Fruit fly (Drosophila melanogaster): Measurements from ENCODE around the gene Usp47.

Usp47 gene

DNA sequence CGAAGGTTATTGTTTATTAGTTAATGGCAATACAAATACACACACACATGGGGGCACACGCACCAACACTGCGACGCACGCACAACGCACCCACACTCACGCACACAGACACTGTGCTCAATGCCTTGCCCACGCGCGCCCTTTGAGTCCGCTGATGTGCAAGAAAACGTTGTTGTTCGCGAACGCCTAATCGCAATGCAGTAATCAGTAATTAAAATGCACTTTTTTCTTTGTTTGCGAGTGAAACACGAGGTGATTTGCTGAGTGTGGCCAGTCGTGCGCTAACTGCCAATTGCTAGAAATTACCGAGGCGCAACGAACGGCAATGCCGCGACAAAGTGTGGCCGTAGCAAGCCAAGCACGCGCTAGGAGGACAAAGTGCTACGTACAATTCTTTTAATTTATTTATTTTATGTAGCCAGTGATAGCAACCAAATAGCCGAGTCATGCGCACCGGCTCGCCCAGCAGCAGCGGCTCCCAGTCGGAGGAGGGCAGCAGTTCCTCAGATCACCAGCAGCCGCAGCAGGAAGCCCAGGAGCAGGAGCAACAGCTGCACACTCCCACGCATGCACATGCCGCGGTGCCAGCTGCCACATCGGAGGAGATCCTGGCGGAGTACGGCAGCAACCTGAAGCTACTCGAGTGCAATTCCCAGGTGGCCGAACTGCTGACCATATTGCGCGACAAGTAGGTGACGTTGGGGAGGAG, 58.0 kb downstream of the Usp47 start, which contains the start of the genes S6k and kri (continued):
- TF ChIP-seq inv (GFP tag; IDR thresholded peaks at IDR 0.05; ENCODE audit: partially characterized antibody) (no peak), Dbx (GFP tag; IDR thresholded peaks at IDR 0.05) (no peak), CG8478 (optimal IDR thresholded peaks at IDR 0.05) (peak; percentile 62), CG12104 (GFP tag; optimal IDR thresholded peaks at IDR 0.05) (no peak), CG15011 (GFP tag; optimal IDR thresholded peaks at IDR 0.05) (no peak), Ptx1 (GFP tag; IDR thresholded peaks at IDR 0.05) (no peak), gce (GFP tag; IDR thresholded peaks at IDR 0.05) (no peak), GATAe (GFP tag; conservative IDR thresholded peaks at IDR 0.05) (no peak), Myb (GFP tag; optimal IDR thresholded peaks at IDR 0.05) (peak; percentile 16), BtbVII (GFP tag; optimal IDR thresholded peaks at IDR 0.05) (no peak), br (optimal IDR thresholded peaks at IDR 0.05) (no peak), Hr78 (GFP tag; optimal IDR thresholded peaks at IDR 0.05) (peak in 1 of 2 experiments; percentile 2), Hmx (GFP tag; optimal IDR thresholded peaks at IDR 0.05) (no peak), CG11723 (GFP tag; optimal IDR thresholded peaks at IDR 0.05) (no peak), wor (GFP tag; IDR thresholded peaks at IDR 0.05) (no peak), jigr1 (GFP tag; IDR thresholded peaks at IDR 0.05) (no peak), D (optimal IDR thresholded peaks at IDR 0.05) (no peak), D (GFP tag; optimal IDR thresholded peaks at IDR 0.05) (no peak), org-1 (GFP tag; optimal IDR thresholded peaks at IDR 0.05) (no peak), repo (GFP tag; optimal IDR thresholded peaks at IDR 0.05) (no peak), aop (GFP tag; IDR thresholded peaks at IDR 0.05) (no peak), Spps (tag; optimal IDR thresholded peaks at IDR 0.05) (no peak), croc (GFP tag; conservative IDR thresholded peaks at IDR 0.05) (no peak), shn (GFP tag; optimal IDR thresholded peaks at IDR 0.05) (no peak), insv (GFP tag; optimal IDR thresholded peaks at IDR 0.05) (no peak), kah (GFP tag; optimal IDR thresholded peaks at IDR 0.05) (no peak), disco-r (GFP tag; optimal IDR thresholded peaks at IDR 0.05) (no peak), trem (tag; optimal IDR thresholded peaks at IDR 0.05) (peak; percentile 81), ato (GFP tag; IDR thresholded peaks at IDR 0.05; ENCODE audit: partially characterized antibody) (no peak), nerfin-2 (GFP tag; IDR thresholded peaks at IDR 0.05; ENCODE audit: partially characterized antibody) (0 out of 2 replicates have a peak, but pooled peaks have one; percentile 10), CG10147 (GFP tag; optimal IDR thresholded peaks at IDR 0.05) (no peak), jumu (GFP tag; optimal IDR thresholded peaks at IDR 0.05) (no peak), gfzf (GFP tag; optimal IDR thresholded peaks at IDR 0.05) (peak; percentile 95), dysf (GFP tag; IDR thresholded peaks at IDR 0.05) (no peak), CG14710 (tag; optimal IDR thresholded peaks at IDR 0.05) (peak; percentile 52), HHEX (GFP tag; optimal IDR thresholded peaks at IDR 0.05) (peak; percentile 5), Fer2 (tag; optimal IDR thresholded peaks at IDR 0.05) (no peak), CG12236 (GFP tag; optimal IDR thresholded peaks at IDR 0.05) (no peak), gem (tag; optimal IDR thresholded peaks at IDR 0.05) (no peak), tap (tag; optimal IDR thresholded peaks at IDR 0.05) (no peak), CG4360 (GFP tag; IDR thresholded peaks at IDR 0.05) (no peak; the same call in 1 of the 2 replicates), CG42726 (GFP tag; IDR thresholded peaks at IDR 0.05; ENCODE audit: partially characterized antibody) (0 out of 2 replicates have a peak, but pooled peaks have one; percentile 15), CG13624 (GFP tag; optimal IDR thresholded peaks at IDR 0.05) (peak; percentile 32), CG8281 (tag; optimal IDR thresholded peaks at IDR 0.05) (no peak), CG3995 (GFP tag; optimal IDR thresholded peaks at IDR 0.05) (peak; percentile 44), CG1603 (tag; optimal IDR thresholded peaks at IDR 0.05) (peak; percentile 82), CG34422 (GFP tag; IDR thresholded peaks at IDR 0.05) (peak; percentile 38; the same call in 1 of the 3 replicates), tll (GFP tag; optimal IDR thresholded peaks at IDR 0.05) (peak in 1 of 2 experiments; percentile 5), CG18599 (GFP tag; optimal IDR thresholded peaks at IDR 0.05) (peak; percentile 16), tgo (GFP tag; IDR thresholded peaks at IDR 0.05) (no peak)

Measured in whole organism, embryonic.